Fruit fly (Drosophila melanogaster): Measurements from ENCODE around the gene CG12655.
"Not testable (repeated sequence)": the region's sequence is repeated elsewhere in the genome, so short reads cannot be mapped to it uniquely, and the experiment has no call there.

dm6 chrX:19958242-19958641 lies 961 bp downstream of the CG12655 start, which contains the start of gene CG43784:
- TF ChIP-seq N, br, Hr78, Abd-B, sv, h (GFP tag; optimal IDR thresholded peaks at IDR 0.05): not testable (repeated sequence)

Measured in whole organism, wandering third instar larva.